Worm (Caenorhabditis elegans): ENCODE results near the gene ins-6.
"Not testable (repeated sequence)": the region's sequence is repeated elsewhere in the genome, so short reads cannot be mapped to it uniquely, and the experiment has no call there.

The ins-6 gene

ce11 chrII:6001004-6001403, 768 bp downstream of the ins-6 start:
- no peak for TF ChIP-seq Y53F4B.3 (GFP tag; IDR thresholded peaks at IDR 0.05)
- TF ChIP-seq hlh-26 (GFP tag; conservative IDR thresholded peaks at IDR 0.05), result no peak
- no peak for TF ChIP-seq nhr-90 (tag; optimal IDR thresholded peaks at IDR 0.05)
- no peak for TF ChIP-seq ztf-28 (GFP tag; IDR thresholded peaks at IDR 0.05)
- no peak for TF ChIP-seq B0261.1 (tag; optimal IDR thresholded peaks at IDR 0.05)
- no peak for TF ChIP-seq F22D6.2 (tag; optimal IDR thresholded peaks at IDR 0.05)
- TF ChIP-seq attf-3 (GFP tag; conservative IDR thresholded peaks at IDR 0.05), result no peak
- TF ChIP-seq tbp1 (GFP tag; optimal IDR thresholded peaks at IDR 0.05), result no peak
- TF ChIP-seq Y79H2A.3 (GFP tag; conservative IDR thresholded peaks at IDR 0.05), result no peak

- not testable (repeated sequence) for TF ChIP-seq nfyb-1 (GFP tag; IDR thresholded peaks at IDR 0.05); attf-3 (GFP tag; conservative IDR thresholded peaks at IDR 0.05); attf-5 (GFP tag; optimal IDR thresholded peaks at IDR 0.05)
These were observed 8.7 kb downstream of the ins-6 start, which contains the start of gene ZK84.4 for ce11 chrII:6008887-6009286. TSS of gene ZK84.4 (minus strand) at chrII:6008987.

ce11 chrII:6010544-6010943, 10.3 kb downstream of the ins-6 start, which contains the start of gene ins-20:
TSS of gene ins-20 (plus strand) at chrII:6010844.
- no peak for TF ChIP-seq T07F8.4 (tag; optimal IDR thresholded peaks at IDR 0.05)
- TF ChIP-seq nhr-27 (tag; optimal IDR thresholded peaks at IDR 0.05), result no peak
- TF ChIP-seq gei-17 (GFP tag; optimal IDR thresholded peaks at IDR 0.05), result no peak
- TF ChIP-seq akir-1 (GFP tag; optimal IDR thresholded peaks at IDR 0.05), result no peak

- not testable (repeated sequence) for TF ChIP-seq T07F8.4 (tag; optimal IDR thresholded peaks at IDR 0.05); B0019.2 (GFP tag; conservative IDR thresholded peaks at IDR 0.05); C17E4.6 (GFP tag; IDR thresholded peaks at IDR 0.05)
These were observed 13.8 kb downstream of the ins-6 start, which contains the start of gene ZK84.2 for ce11 chrII:6014057-6014456. TSS of gene ZK84.2 (plus strand) at chrII:6014357.

- no peak for TF ChIP-seq egl-44 (GFP tag; IDR thresholded peaks at IDR 0.05)
- no peak for TF ChIP-seq ztf-22 (GFP tag; optimal IDR thresholded peaks at IDR 0.05)
- no peak for TF ChIP-seq ztf-18 (tag; optimal IDR thresholded peaks at IDR 0.05)
- TF ChIP-seq efl-1 (GFP tag; optimal IDR thresholded peaks at IDR 0.05), result no peak
- no peak for TF ChIP-seq dox-1 (GFP tag; IDR thresholded peaks at IDR 0.05)
- no peak for TF ChIP-seq lin-35 (GFP tag; optimal IDR thresholded peaks at IDR 0.05)
- TF ChIP-seq pha-4 (tag; optimal IDR thresholded peaks at IDR 0.05), result no peak
- TF ChIP-seq F39B2.1 (GFP tag; IDR thresholded peaks at IDR 0.05), result no peak
- TF ChIP-seq C17E4.6 (GFP tag; IDR thresholded peaks at IDR 0.05), result no peak
- TF ChIP-seq B0019.2 (GFP tag; conservative IDR thresholded peaks at IDR 0.05), result no peak
- no peak for TF ChIP-seq bed-1 (GFP tag; IDR thresholded peaks at IDR 0.05)
- no peak for TF ChIP-seq B0035.1 (tag; optimal IDR thresholded peaks at IDR 0.05)
- TF ChIP-seq K12H6.12 (tag; optimal IDR thresholded peaks at IDR 0.05), result no peak
These were observed 16.2 kb downstream of the ins-6 start, which contains the start of gene ZK84.5 for ce11 chrII:6016410-6016809. TSS of gene ZK84.5 (minus strand) at chrII:6016510.

- no peak for TF ChIP-seq lin-35 (GFP tag; optimal IDR thresholded peaks at IDR 0.05)
- TF ChIP-seq cebp-1 (GFP tag; IDR thresholded peaks at IDR 0.05), result no peak
- TF ChIP-seq cebp-1 (tag; optimal IDR thresholded peaks at IDR 0.05), result no peak
- no peak for TF ChIP-seq chd-7 (tag; optimal IDR thresholded peaks at IDR 0.05)
- TF ChIP-seq F49E8.2 (tag; optimal IDR thresholded peaks at IDR 0.05; ENCODE audit: insufficient read depth), result no peak
- TF ChIP-seq ceh-40 (GFP tag; IDR thresholded peaks at IDR 0.05), result no peak
- TF ChIP-seq dox-1 (GFP tag; IDR thresholded peaks at IDR 0.05), result no peak
- TF ChIP-seq ceh-91 (GFP tag; IDR thresholded peaks at IDR 0.05), result no peak
- no peak for TF ChIP-seq lsy-27 (tag; optimal IDR thresholded peaks at IDR 0.05; ENCODE audit: borderline replicate concordance, insufficient read depth)
- no peak for TF ChIP-seq unc-130 (GFP tag; optimal IDR thresholded peaks at IDR 0.05)
- no peak for TF ChIP-seq lin-26 (GFP tag; IDR thresholded peaks at IDR 0.05)
- no peak for TF ChIP-seq attf-3 (GFP tag; conservative IDR thresholded peaks at IDR 0.05)
- no peak for TF ChIP-seq mxl-1 (tag; optimal IDR thresholded peaks at IDR 0.05)
- no peak for TF ChIP-seq xnd-1 (tag; optimal IDR thresholded peaks at IDR 0.05)
- no peak for TF ChIP-seq F10E7.11 (tag; optimal IDR thresholded peaks at IDR 0.05)
- no peak for TF ChIP-seq ceh-100 (GFP tag; IDR thresholded peaks at IDR 0.05)
These were observed 20.1 kb downstream of the ins-6 start, which contains the start of gene ZK84.1 for ce11 chrII:6020353-6020752. TSS of gene ZK84.1 (plus strand) at chrII:6020653.
